Worm (Caenorhabditis elegans) whole organism, L1 larva: ENCODE measurements around the gene lido-1.
A peak's percentile ranks its signal among the peaks of the same experiment; 100 is the strongest.

ENCODE experiments used
- C04F5.9 ChIP-seq: sonication (generic microtip); optimal IDR thresholded peaks from 2 replicates; lab custom pipeline; 2016; ENCODE audit warnings: missing genetic modification characterization, missing compliant biosample characterization
- C16A3.4 ChIP-seq: fragments of 150-350 bp; optimal IDR thresholded peaks from 2 replicates; lab custom pipeline; 2014; ENCODE audit warnings: missing biosample characterization, missing genetic modification characterization
- C34B4.2 ChIP-seq: sonication (generic microtip); optimal IDR thresholded peaks from 2 replicates; lab custom pipeline; 2017; ENCODE audit warnings: mild to moderate bottlenecking, missing genetic modification characterization, missing compliant biosample characterization
- F16B12.6 ChIP-seq: fragments of 150-350 bp; optimal IDR thresholded peaks from 2 replicates; lab custom pipeline; 2014; ENCODE audit warnings: missing biosample characterization, missing genetic modification characterization
- aha-1 ChIP-seq: fragments of 150-350 bp; optimal IDR thresholded peaks from 2 replicates; lab custom pipeline; 2014; ENCODE audit warnings: missing biosample characterization, missing genetic modification characterization
- aly-2 ChIP-seq: fragments of 150-350 bp; optimal IDR thresholded peaks from 2 replicates; lab custom pipeline; 2014; ENCODE audit warnings: missing biosample characterization, missing genetic modification characterization
- ama-1 ChIP-seq: fragments of 150-350 bp; optimal IDR thresholded peaks from 2 replicates; lab custom pipeline; 2014
- blmp-1 ChIP-seq: fragments of 150-350 bp; optimal IDR thresholded peaks from 2 replicates; lab custom pipeline; 2014; ENCODE audit warnings: missing biosample characterization, missing genetic modification characterization
- ceh-82 ChIP-seq, 3 experiments: fragments of 150-350 bp in 1 of 3; sonication (generic microtip) in 2 of 3; optimal IDR thresholded peaks; 2 replicates each; lab custom pipeline; 2014 to 2017; ENCODE audit warnings: missing biosample characterization in 3 of 3, missing genetic modification characterization in 3 of 3
- ceh-88 ChIP-seq: fragments of 200-800 bp; sonication (Bioruptor generic); IDR thresholded peaks from 2 replicates; pipeline ENCODE4 v1.3.6; 2022; ENCODE audit warnings: missing genetic modification characterization, missing compliant biosample characterization
- ces-1 ChIP-seq: fragments of 150-350 bp; optimal IDR thresholded peaks from 2 replicates; lab custom pipeline; 2014; ENCODE audit warnings: missing biosample characterization, missing genetic modification reagents, missing genetic modification characterization
- dsc-1 ChIP-seq: sonication (generic microtip); optimal IDR thresholded peaks from 2 replicates; lab custom pipeline; 2016; ENCODE audit warnings: mild to moderate bottlenecking, missing genetic modification characterization, missing compliant biosample characterization
- egl-13 ChIP-seq: sonication (generic microtip); optimal IDR thresholded peaks from 2 replicates; lab custom pipeline; 2016; ENCODE audit warnings: missing genotype, missing genetic modification reagents, missing genetic modification characterization, missing compliant biosample characterization
- egl-27 ChIP-seq, 2 experiments: fragments of 150-350 bp in 1 of 2; sonication (generic microtip); optimal IDR thresholded peaks; 3 replicates each; lab custom pipeline; 2017 to 2018; ENCODE audit warnings: missing biosample characterization in 2 of 2, missing genetic modification characterization in 2 of 2, missing genetic modification reagents in 2 of 2
- elt-3 ChIP-seq, 6 experiments: fragments of 150-350 bp in 1 of 6; sonication (generic microtip); optimal IDR thresholded peaks; 2 replicates each; lab custom pipeline; 2017 to 2018; ENCODE audit warnings: missing biosample characterization in 6 of 6, missing genetic modification characterization in 6 of 6, inconsistent platforms in 1 of 6
- ets-5 ChIP-seq: fragments of 200-800 bp; sonication (Bioruptor generic); IDR thresholded peaks from 2 replicates; pipeline ENCODE4 v1.3.6; 2022; ENCODE audit warnings: missing genetic modification characterization, missing compliant biosample characterization
- fkh-4 ChIP-seq: sonication (generic microtip); optimal IDR thresholded peaks from 2 replicates; lab custom pipeline; 2016; ENCODE audit warnings: missing compliant biosample characterization, missing genetic modification characterization, borderline replicate concordance
- fos-1 ChIP-seq: fragments of 150-350 bp; optimal IDR thresholded peaks from 2 replicates; lab custom pipeline; 2014; ENCODE audit warnings: missing biosample characterization, missing genetic modification characterization
- hlh-17 ChIP-seq: fragments of 200-800 bp; sonication (Bioruptor generic); optimal IDR thresholded peaks from 2 replicates; lab custom pipeline; 2018; ENCODE audit warnings: missing genetic modification characterization, mild to moderate bottlenecking, missing compliant biosample characterization, moderate library complexity, borderline replicate concordance
- hlh-4 ChIP-seq: sonication (generic microtip); optimal IDR thresholded peaks from 2 replicates; lab custom pipeline; 2016; ENCODE audit warnings: mild to moderate bottlenecking, missing genetic modification characterization, missing compliant biosample characterization
- hpl-2 ChIP-seq: fragments of 150-350 bp; optimal IDR thresholded peaks from 2 replicates; lab custom pipeline; 2014; ENCODE audit warnings: missing biosample characterization, missing genetic modification reagents, missing genetic modification characterization
- isw-1 ChIP-seq: fragments of 200-800 bp; sonication (Bioruptor generic); IDR thresholded peaks from 2 replicates; pipeline ENCODE4 v1.3.6; 2022; ENCODE audit warnings: missing genetic modification characterization, missing compliant biosample characterization
- jun-1 ChIP-seq: fragments of 150-350 bp; optimal IDR thresholded peaks from 2 replicates; lab custom pipeline; 2014; ENCODE audit warnings: missing biosample characterization, missing genetic modification reagents, missing genetic modification characterization
- lin-35 ChIP-seq, 2 experiments: fragments of 150-350 bp; optimal IDR thresholded peaks; 2 replicates each; lab custom pipeline; 2014; ENCODE audit warnings: missing biosample characterization in 2 of 2, missing genetic modification characterization in 2 of 2, missing genetic modification reagents in 2 of 2
- lin-39 ChIP-seq: fragments of 150-350 bp; optimal IDR thresholded peaks from 2 replicates; lab custom pipeline; 2014; ENCODE audit warnings: missing biosample characterization, missing genetic modification reagents, missing genetic modification characterization
- lsy-2 ChIP-seq, 2 experiments: fragments of 150-350 bp; optimal IDR thresholded peaks; 2 replicates each; lab custom pipeline; 2014; ENCODE audit warnings: missing biosample characterization in 2 of 2, missing genetic modification characterization in 2 of 2
- mab-9 ChIP-seq: fragments of 200-800 bp; sonication (Bioruptor generic); IDR thresholded peaks from 2 replicates; pipeline ENCODE4 v1.3.6; 2022; ENCODE audit warnings: missing genetic modification reagents, missing genetic modification characterization, missing compliant biosample characterization
- mdl-1 ChIP-seq, 2 experiments: fragments of 150-350 bp; optimal IDR thresholded peaks; 2 replicates each; lab custom pipeline; 2014 to 2017; ENCODE audit warnings: missing biosample characterization in 2 of 2, missing genetic modification characterization in 2 of 2, inconsistent platforms in 1 of 2
- mep-1 ChIP-seq: fragments of 150-350 bp; optimal IDR thresholded peaks from 2 replicates; lab custom pipeline; 2014; ENCODE audit warnings: missing biosample characterization, missing genetic modification characterization
- nhr-12 ChIP-seq: sonication (generic microtip); optimal IDR thresholded peaks from 2 replicates; lab custom pipeline; 2017; ENCODE audit warnings: missing biosample characterization, missing genetic modification characterization
- nhr-20 ChIP-seq: sonication (generic microtip); optimal IDR thresholded peaks from 2 replicates; lab custom pipeline; 2016; ENCODE audit warnings: mild to moderate bottlenecking, missing genetic modification characterization, missing compliant biosample characterization
- nhr-47 ChIP-seq: sonication (generic microtip); optimal IDR thresholded peaks from 2 replicates; lab custom pipeline; 2016; ENCODE audit warnings: mild to moderate bottlenecking, missing genetic modification characterization, moderate library complexity, missing compliant biosample characterization
- nhr-71 ChIP-seq: sonication (generic microtip); optimal IDR thresholded peaks from 2 replicates; lab custom pipeline; 2016; ENCODE audit warnings: mild to moderate bottlenecking, missing genetic modification characterization, moderate library complexity, missing compliant biosample characterization
- nhr-76 ChIP-seq: sonication (generic microtip); optimal IDR thresholded peaks from 2 replicates; lab custom pipeline; 2017; ENCODE audit warnings: missing biosample characterization, missing genetic modification characterization
- nhr-85 ChIP-seq: sonication (generic microtip); peaks from one replicate; lab custom pipeline; 2016; ENCODE audit warnings: missing genetic modification characterization, inconsistent platforms, missing compliant biosample characterization
- nhr-90 ChIP-seq: sonication (generic microtip); optimal IDR thresholded peaks from 2 replicates; lab custom pipeline; 2016; ENCODE audit warnings: mild to moderate bottlenecking, missing genetic modification characterization, missing compliant biosample characterization; ENCODE audit not compliant: poor library complexity
- pag-3 ChIP-seq: sonication (generic microtip); optimal IDR thresholded peaks from 2 replicates; lab custom pipeline; 2017; ENCODE audit warnings: missing genetic modification characterization, mild to moderate bottlenecking, missing compliant biosample characterization, antibody characterized with exemption, borderline replicate concordance; ENCODE audit not compliant: insufficient read depth
- pax-3 ChIP-seq: fragments of 200-800 bp; sonication (Bioruptor generic); optimal IDR thresholded peaks from 2 replicates; lab custom pipeline; 2018; ENCODE audit warnings: mild to moderate bottlenecking, missing genetic modification characterization, moderate library complexity, missing compliant biosample characterization
- rnt-1 ChIP-seq: sonication (generic microtip); optimal IDR thresholded peaks from 2 replicates; lab custom pipeline; 2016; ENCODE audit warnings: mild to moderate bottlenecking, missing genetic modification characterization, moderate library complexity, missing compliant biosample characterization
- snpc-4 ChIP-seq: fragments of 150-350 bp; optimal IDR thresholded peaks from 2 replicates; lab custom pipeline; 2014; ENCODE audit warnings: missing biosample characterization, missing genetic modification characterization
- sox-4 ChIP-seq: sonication (generic microtip); optimal IDR thresholded peaks from 2 replicates; lab custom pipeline; 2016; ENCODE audit warnings: missing genetic modification characterization, missing compliant biosample characterization
- sptf-1 ChIP-seq: fragments of 150-350 bp; optimal IDR thresholded peaks from 2 replicates; lab custom pipeline; 2014; ENCODE audit warnings: missing biosample characterization, missing genetic modification characterization
- sup-37 ChIP-seq: fragments of 200-800 bp; sonication (Bioruptor generic); optimal IDR thresholded peaks from 2 replicates; lab custom pipeline; 2018; ENCODE audit warnings: mild to moderate bottlenecking, missing genetic modification characterization, missing compliant biosample characterization
- swsn-7 ChIP-seq: sonication (generic microtip); optimal IDR thresholded peaks from 2 replicates; lab custom pipeline; 2016; ENCODE audit warnings: missing genetic modification characterization, missing compliant biosample characterization
- tbx-2 ChIP-seq: sonication (generic microtip); optimal IDR thresholded peaks from 2 replicates; lab custom pipeline; 2016; ENCODE audit warnings: missing genetic modification characterization, missing compliant biosample characterization
- tlp-1 ChIP-seq: fragments of 150-350 bp; optimal IDR thresholded peaks from 2 replicates; lab custom pipeline; 2014; ENCODE audit warnings: missing biosample characterization, missing genetic modification characterization
- unc-130 ChIP-seq: fragments of 150-350 bp; optimal IDR thresholded peaks from 2 replicates; lab custom pipeline; 2017; ENCODE audit warnings: missing biosample characterization, missing genetic modification characterization, inconsistent platforms
- unc-30 ChIP-seq: sonication (generic microtip); optimal IDR thresholded peaks from 2 replicates; lab custom pipeline; 2017; ENCODE audit warnings: missing biosample characterization, missing genetic modification characterization
- unc-98 ChIP-seq: fragments of 200-800 bp; sonication (Bioruptor generic); IDR thresholded peaks from 2 replicates; pipeline ENCODE4 v1.3.6; 2022; ENCODE audit warnings: missing genetic modification characterization, missing compliant biosample characterization
- xbp-1 ChIP-seq: sonication (generic microtip); optimal IDR thresholded peaks from 2 replicates; lab custom pipeline; 2016; ENCODE audit warnings: missing genetic modification characterization, missing compliant biosample characterization
- zag-1 ChIP-seq: fragments of 150-350 bp; optimal IDR thresholded peaks from 2 replicates; lab custom pipeline; 2014; ENCODE audit warnings: missing biosample characterization, missing genetic modification characterization
- zip-4 ChIP-seq: fragments of 200-800 bp; sonication (Bioruptor generic); optimal IDR thresholded peaks from 2 replicates; lab custom pipeline; 2018; ENCODE audit warnings: mild to moderate bottlenecking, missing genetic modification characterization, moderate library complexity, missing compliant biosample characterization
- ztf-11 ChIP-seq, 2 experiments: sonication (generic microtip); optimal IDR thresholded peaks; 2 replicates each; lab custom pipeline; 2016 to 2017; ENCODE audit warnings: missing genetic modification characterization in 2 of 2, missing biosample characterization in 1 of 2, missing compliant biosample characterization in 1 of 2
- ztf-4 ChIP-seq: fragments of 150-350 bp; optimal IDR thresholded peaks from 2 replicates; lab custom pipeline; 2014; ENCODE audit warnings: missing biosample characterization, missing genetic modification characterization

lido-1 gene

DNA sequence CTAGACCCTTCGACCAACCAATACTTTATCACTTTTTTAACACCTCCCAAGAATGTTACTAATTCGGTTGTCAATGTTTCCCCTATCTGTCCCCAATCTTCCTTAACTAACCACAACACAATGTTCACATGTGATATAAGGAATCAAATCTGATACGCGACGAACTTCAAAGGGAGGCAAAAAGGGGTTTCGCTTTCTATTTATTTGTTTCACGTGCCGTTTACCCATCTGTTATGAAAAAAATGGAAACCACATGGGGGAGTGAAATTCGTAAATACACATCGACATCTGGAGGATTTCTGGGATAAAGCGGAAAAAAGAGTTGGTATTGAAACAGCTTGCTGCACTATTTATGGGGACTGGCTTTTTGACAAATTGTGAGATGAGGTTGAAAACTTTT lies 34.2 kb downstream of the lido-1 start:
- no peak for TF ChIP-seq mab-9 (GFP tag; lab: Robert Waterston, UW)
- no peak for TF ChIP-seq nhr-76
- TF ChIP-seq snpc-4 (tag; lab: Kevin White, UChicago): no peak
- peak; percentile 24 for TF ChIP-seq unc-130 (tag; lab: Kevin White, UChicago)
- TF ChIP-seq lin-39 (tag; lab: Kevin White, UChicago): no peak
- no peak for TF ChIP-seq hlh-4 (tag; lab: Kevin White, UChicago)
- peak; percentile 19 for TF ChIP-seq tbx-2 (tag; lab: Kevin White, UChicago)
- peak in 1 of 2 experiments; percentile 64 for TF ChIP-seq lin-35 (GFP tag; optimal IDR thresholded peaks at IDR 0.05; lab: Kevin White, UChicago)
- peak; percentile 20 for TF ChIP-seq C16A3.4 (tag; lab: Kevin White, UChicago)
- TF ChIP-seq jun-1 (tag; lab: Kevin White, UChicago): no peak
- TF ChIP-seq tlp-1 (tag; lab: Kevin White, UChicago): no peak
- peak in 1 of 2 experiments; percentile 22 for TF ChIP-seq lsy-2 (tag; optimal IDR thresholded peaks at IDR 0.05; lab: Kevin White, UChicago)
- no peak for TF ChIP-seq isw-1 (GFP tag; lab: Robert Waterston, UW)
- TF ChIP-seq ztf-11 (tag; optimal IDR thresholded peaks at IDR 0.05; lab: Kevin White, UChicago): no peak
- TF ChIP-seq nhr-20: peak; percentile 66
- no peak for TF ChIP-seq fos-1 (tag; lab: Kevin White, UChicago)
- no peak for TF ChIP-seq hlh-17 (GFP tag; lab: Kevin White, UChicago)
- TF ChIP-seq rnt-1 (tag; lab: Kevin White, UChicago): no peak
- TF ChIP-seq pag-3 (tag; lab: Kevin White, UChicago): no peak
- TF ChIP-seq C04F5.9 (tag; lab: Kevin White, UChicago): no peak
- no peak for TF ChIP-seq sup-37 (GFP tag; lab: Kevin White, UChicago)
- TF ChIP-seq dsc-1 (tag; lab: Kevin White, UChicago): peak; percentile 93
- peak; percentile 78 for TF ChIP-seq nhr-71
- no peak for TF ChIP-seq ceh-88 (GFP tag; lab: Robert Waterston, UW)
- TF ChIP-seq aha-1 (tag; lab: Kevin White, UChicago): no peak
- peak; percentile 96 for TF ChIP-seq blmp-1 (tag; lab: Kevin White, UChicago)
- no peak for TF ChIP-seq pax-3 (tag; lab: Kevin White, UChicago)
- TF ChIP-seq F16B12.6 (tag; lab: Kevin White, UChicago): no peak
- peak in 1 of 2 experiments; percentile 86 for TF ChIP-seq mdl-1 (tag; optimal IDR thresholded peaks at IDR 0.05; lab: Kevin White, UChicago)
- no peak for TF ChIP-seq ztf-4 (tag; lab: Kevin White, UChicago)
- no peak for TF ChIP-seq ces-1 (GFP tag; lab: Kevin White, UChicago)
- peak; percentile 6 for TF ChIP-seq mep-1 (tag; lab: Kevin White, UChicago)
- no peak for TF ChIP-seq xbp-1 (tag; lab: Kevin White, UChicago)
- no peak for TF ChIP-seq unc-98
- TF ChIP-seq nhr-47 (tag; lab: Kevin White, UChicago): no peak
- TF ChIP-seq sox-4 (tag; lab: Kevin White, UChicago): no peak
- peak; percentile 71 for TF ChIP-seq fkh-4 (tag; lab: Kevin White, UChicago)
- no peak for TF ChIP-seq egl-13
- TF ChIP-seq ceh-82 (tag; optimal IDR thresholded peaks at IDR 0.05; lab: Kevin White, UChicago): no peak
- TF ChIP-seq nhr-90: peak; percentile 9
- no peak for TF ChIP-seq sptf-1
- no peak for TF ChIP-seq zip-4 (GFP tag; lab: Kevin White, UChicago)
- TF ChIP-seq zag-1: no peak
- TF ChIP-seq C34B4.2 (tag; lab: Kevin White, UChicago): no peak
- TF ChIP-seq nhr-12 (tag; lab: Kevin White, UChicago): no peak
- no peak for TF ChIP-seq aly-2 (tag; lab: Kevin White, UChicago)
- no peak for TF ChIP-seq unc-30 (tag; lab: Kevin White, UChicago)
- no peak for TF ChIP-seq swsn-7 (tag; lab: Kevin White, UChicago)
- TF ChIP-seq hpl-2 (GFP tag; lab: Kevin White, UChicago): no peak
- TF ChIP-seq egl-27 (tag; optimal IDR thresholded peaks at IDR 0.05; lab: Kevin White, UChicago): no peak
- peak; percentile 78 for TF ChIP-seq nhr-85 (tag; lab: Kevin White, UChicago)
- no peak for TF ChIP-seq ets-5 (GFP tag; lab: Robert Waterston, UW)
- peak in 2 of 6 experiments; percentile 69 to 95 for TF ChIP-seq elt-3 (tag; optimal IDR thresholded peaks at IDR 0.05; lab: Kevin White, UChicago)
- TF ChIP-seq ama-1 (lab: Kevin White, UChicago): no peak
